Fruit fly (Drosophila melanogaster) whole organism, embryonic: ENCODE data around the gene eIF1.

ENCODE experiments used
- CG10274 ChIP-seq: fragments of 200-800 bp; sonication (Bioruptor generic); optimal IDR thresholded peaks from 3 replicates; lab custom pipeline; 2017; ENCODE audit warnings: missing biosample characterization, mild to moderate bottlenecking, missing genetic modification characterization
- CG10366 ChIP-seq: fragments of 200-800 bp; sonication (Bioruptor generic); IDR thresholded peaks from 2 replicates; pipeline ENCODE4 v1.3.6; 2022; ENCODE audit warnings: missing biosample characterization, missing genetic modification characterization
- CG11723 ChIP-seq: fragments of 200-800 bp; sonication (Bioruptor generic); optimal IDR thresholded peaks from 2 replicates; lab custom pipeline; 2017; ENCODE audit warnings: missing biosample characterization, mild to moderate bottlenecking, missing genetic modification characterization
- CG12071 ChIP-seq: fragments of 200-800 bp; sonication (Bioruptor generic); optimal IDR thresholded peaks from 3 replicates; lab custom pipeline; 2018; ENCODE audit warnings: missing biosample characterization, mild to moderate bottlenecking, missing genetic modification characterization
- CG12104 ChIP-seq: fragments of 200-800 bp; sonication (Bioruptor generic); optimal IDR thresholded peaks from 3 replicates; lab custom pipeline; 2016; ENCODE audit warnings: missing biosample characterization, missing genetic modification characterization
- CG12942 ChIP-seq: fragments of 200-800 bp; sonication (Bioruptor generic); optimal IDR thresholded peaks from 3 replicates; lab custom pipeline; 2016; ENCODE audit warnings: missing biosample characterization, missing genetic modification characterization
- CG16813 ChIP-seq: fragments of 200-800 bp; sonication (Bioruptor generic); IDR thresholded peaks from 3 replicates; pipeline ENCODE4 v1.3.6; 2022; ENCODE audit warnings: missing biosample characterization, missing genetic modification characterization; ENCODE audit not compliant: partially characterized antibody
- CG17328 ChIP-seq: fragments of 200-800 bp; sonication (Bioruptor generic); IDR thresholded peaks from 2 replicates; pipeline ENCODE4 v1.3.6; 2022; ENCODE audit warnings: missing biosample characterization, missing genetic modification characterization
- CG17359 ChIP-seq: fragments of 200-800 bp; sonication (Bioruptor generic); optimal IDR thresholded peaks from 3 replicates; lab custom pipeline; 2018; ENCODE audit warnings: missing biosample characterization, mild to moderate bottlenecking, missing genetic modification characterization, moderate library complexity
- CG2116 ChIP-seq: fragments of 200-800 bp; sonication (Bioruptor generic); optimal IDR thresholded peaks from 3 replicates; lab custom pipeline; 2018; ENCODE audit warnings: missing biosample characterization, mild to moderate bottlenecking, missing genetic modification characterization
- CG30431 ChIP-seq: fragments of 200-800 bp; sonication (Bioruptor generic); optimal IDR thresholded peaks from 2 replicates; lab custom pipeline; 2017; ENCODE audit warnings: missing biosample characterization, missing genetic modification characterization
- CG31388 ChIP-seq: fragments of 200-800 bp; sonication (Bioruptor generic); optimal IDR thresholded peaks from 2 replicates; lab custom pipeline; 2016; ENCODE audit warnings: missing biosample characterization, missing genetic modification characterization
- CG8089 ChIP-seq: fragments of 200-800 bp; sonication (Bioruptor generic); optimal IDR thresholded peaks from 3 replicates; lab custom pipeline; 2016; ENCODE audit warnings: missing biosample characterization, missing genetic modification characterization
- CG8478 ChIP-seq: fragments of >200 bp; optimal IDR thresholded peaks from 2 replicates; lab custom pipeline; 2018
- CG9215 ChIP-seq: fragments of 200-800 bp; sonication (Bioruptor generic); IDR thresholded peaks from 2 replicates; pipeline ENCODE4 v1.3.6; 2022; ENCODE audit warnings: missing biosample characterization, missing genetic modification characterization
- CHES-1-like ChIP-seq: fragments of 200-800 bp; sonication (Bioruptor generic); optimal IDR thresholded peaks from 2 replicates; lab custom pipeline; 2016; ENCODE audit warnings: missing biosample characterization, missing genetic modification characterization
- CoRest ChIP-seq: fragments of 200-800 bp; sonication (Bioruptor generic); optimal IDR thresholded peaks from 3 replicates; lab custom pipeline; 2018; ENCODE audit warnings: missing biosample characterization, mild to moderate bottlenecking, missing genetic modification characterization, moderate library complexity
- D19A ChIP-seq: fragments of 200-800 bp; optimal IDR thresholded peaks from 3 replicates; lab custom pipeline; 2019; ENCODE audit warnings: missing biosample characterization, mild to moderate bottlenecking, missing genetic modification characterization, moderate library complexity
- Dip3 ChIP-seq: fragments of 200-800 bp; sonication (Bioruptor generic); optimal IDR thresholded peaks from 3 replicates; lab custom pipeline; 2016; ENCODE audit warnings: missing biosample characterization, missing genetic modification characterization
- Eip74EF ChIP-seq, 2 experiments: fragments of 200-800 bp in 1 of 2; fragments of >200 bp in 1 of 2; sonication (Bioruptor generic) in 1 of 2; optimal IDR thresholded peaks; 2 replicates each; lab custom pipeline; 2017 to 2019; ENCODE audit warnings: missing biosample characterization in 2 of 2, missing genetic modification characterization in 2 of 2, mild to moderate bottlenecking in 1 of 2, moderate library complexity in 1 of 2
- HLH54F ChIP-seq: fragments of 200-800 bp; sonication (Bioruptor generic); optimal IDR thresholded peaks from 3 replicates; lab custom pipeline; 2016; ENCODE audit warnings: missing biosample characterization, missing genetic modification characterization
- HmgD ChIP-seq: fragments of 200-800 bp; sonication (Bioruptor generic); optimal IDR thresholded peaks from 3 replicates; lab custom pipeline; 2016; ENCODE audit warnings: missing biosample characterization, missing genetic modification characterization
- Hr3 ChIP-seq: fragments of 200-800 bp; sonication (Bioruptor generic); optimal IDR thresholded peaks from 3 replicates; lab custom pipeline; 2016; ENCODE audit warnings: missing biosample characterization, missing genetic modification characterization
- Hr51 ChIP-seq, 2 experiments: fragments of 200-800 bp; sonication (Bioruptor generic); optimal IDR thresholded peaks; 2 replicates in 1 of 2; 3 replicates in 1 of 2; lab custom pipeline; 2016 to 2018; ENCODE audit warnings: missing biosample characterization in 2 of 2, missing genetic modification characterization in 2 of 2, mild to moderate bottlenecking in 1 of 2, moderate library complexity in 1 of 2
- Hr78 ChIP-seq, 2 experiments: fragments of 200-800 bp in 1 of 2; fragments of >200 bp in 1 of 2; sonication (Bioruptor generic) in 1 of 2; optimal IDR thresholded peaks; 2 replicates each; lab custom pipeline; 2017 to 2019; ENCODE audit warnings: missing biosample characterization in 2 of 2, missing genetic modification characterization in 2 of 2, mild to moderate bottlenecking in 1 of 2, moderate library complexity in 1 of 2
- Lhr ChIP-seq: fragments of 200-800 bp; sonication (Bioruptor generic); optimal IDR thresholded peaks from 3 replicates; lab custom pipeline; 2017; ENCODE audit warnings: mild to moderate bottlenecking, missing biosample characterization, missing genetic modification reagents, missing genetic modification characterization
- Meics ChIP-seq: fragments of 200-800 bp; sonication (Bioruptor generic); optimal IDR thresholded peaks from 2 replicates; lab custom pipeline; 2017; ENCODE audit warnings: missing biosample characterization, mild to moderate bottlenecking, missing genetic modification characterization
- Rfx ChIP-seq: fragments of 200-800 bp; sonication (Bioruptor generic); IDR thresholded peaks from 2 replicates; pipeline ENCODE4 v1.3.6; 2022; ENCODE audit warnings: missing biosample characterization, missing genetic modification characterization
- Rx ChIP-seq: fragments of 200-800 bp; sonication (Bioruptor generic); IDR thresholded peaks from 2 replicates; pipeline ENCODE4 v1.3.6; 2022; ENCODE audit warnings: missing biosample characterization, missing genetic modification characterization
- Sin3A ChIP-seq: fragments of >200 bp; optimal IDR thresholded peaks from 2 replicates; lab custom pipeline; 2018
- TFAM ChIP-seq: fragments of 200-800 bp; sonication (Bioruptor generic); optimal IDR thresholded peaks from 2 replicates; lab custom pipeline; 2017; ENCODE audit warnings: missing biosample characterization, missing genetic modification characterization, inconsistent platforms
- cg ChIP-seq: fragments of 200-800 bp; sonication (Bioruptor generic); optimal IDR thresholded peaks from 3 replicates; lab custom pipeline; 2019; ENCODE audit warnings: missing biosample characterization, mild to moderate bottlenecking, missing genetic modification characterization, moderate library complexity
- corto ChIP-seq: fragments of 200-800 bp; sonication (Bioruptor generic); optimal IDR thresholded peaks from 2 replicates; lab custom pipeline; 2016; ENCODE audit warnings: missing biosample characterization, mild to moderate bottlenecking, missing genetic modification characterization, moderate library complexity
- eve ChIP-seq, 2 experiments: fragments of >200 bp; optimal IDR thresholded peaks; 2 replicates each; lab custom pipeline; 2017; ENCODE audit warnings: missing biosample characterization in 2 of 2, missing genetic modification characterization in 2 of 2
- ewg ChIP-seq: fragments of 200-800 bp; sonication (Bioruptor generic); optimal IDR thresholded peaks from 3 replicates; lab custom pipeline; 2017; ENCODE audit warnings: mild to moderate bottlenecking, missing biosample characterization, missing genetic modification reagents, missing genetic modification characterization
- fd102C ChIP-seq: fragments of 200-800 bp; sonication (Bioruptor generic); optimal IDR thresholded peaks from 2 replicates; lab custom pipeline; 2018; ENCODE audit warnings: missing biosample characterization, mild to moderate bottlenecking, missing genetic modification characterization, moderate library complexity
- fd3F ChIP-seq: fragments of 200-800 bp; sonication (Bioruptor generic); optimal IDR thresholded peaks from 2 replicates; lab custom pipeline; 2018; ENCODE audit warnings: missing biosample characterization, mild to moderate bottlenecking, missing genetic modification characterization, moderate library complexity
- gem ChIP-seq: fragments of 200-800 bp; sonication (Bioruptor generic); optimal IDR thresholded peaks from 2 replicates; lab custom pipeline; 2019; ENCODE audit warnings: missing biosample characterization, mild to moderate bottlenecking, missing genetic modification characterization, moderate library complexity
- jumu ChIP-seq: fragments of 200-800 bp; sonication (Bioruptor generic); optimal IDR thresholded peaks from 3 replicates; lab custom pipeline; 2016; ENCODE audit warnings: missing biosample characterization, missing genetic modification characterization
- lbe ChIP-seq: fragments of 200-800 bp; sonication (Bioruptor generic); optimal IDR thresholded peaks from 2 replicates; lab custom pipeline; 2016; ENCODE audit warnings: missing biosample characterization, mild to moderate bottlenecking, missing genetic modification characterization
- nmo ChIP-seq: fragments of 200-800 bp; sonication (Bioruptor generic); optimal IDR thresholded peaks from 2 replicates; lab custom pipeline; 2018; ENCODE audit warnings: missing biosample characterization, mild to moderate bottlenecking, missing genetic modification characterization, moderate library complexity
- pum ChIP-seq: fragments of 200-800 bp; sonication (Bioruptor generic); optimal IDR thresholded peaks from 2 replicates; lab custom pipeline; 2016; ENCODE audit warnings: missing biosample characterization, missing genetic modification characterization
- sens ChIP-seq: fragments of 200-800 bp; sonication (Bioruptor generic); peaks from one replicate; lab custom pipeline; 2016; ENCODE audit warnings: missing biosample characterization, missing genetic modification characterization
- seq ChIP-seq: fragments of 200-800 bp; sonication (Bioruptor generic); IDR thresholded peaks from 2 replicates; pipeline ENCODE4 v1.3.6; 2022; ENCODE audit warnings: missing biosample characterization, missing genetic modification characterization
- shn ChIP-seq: fragments of 200-800 bp; sonication (Bioruptor generic); optimal IDR thresholded peaks from 3 replicates; lab custom pipeline; 2016; ENCODE audit warnings: missing biosample characterization, missing genetic modification characterization
- tio ChIP-seq: fragments of 200-800 bp; sonication (Bioruptor generic); optimal IDR thresholded peaks from 2 replicates; lab custom pipeline; 2017; ENCODE audit warnings: missing biosample characterization, missing genetic modification characterization, inconsistent platforms
- toy ChIP-seq: fragments of 200-800 bp; sonication (Bioruptor generic); IDR thresholded peaks from 2 replicates; pipeline ENCODE4 v1.3.6; 2022; ENCODE audit warnings: missing biosample characterization, missing genetic modification characterization
- trh ChIP-seq: fragments of 200-800 bp; sonication (Bioruptor generic); optimal IDR thresholded peaks from 2 replicates; lab custom pipeline; 2016; ENCODE audit warnings: missing biosample characterization, missing genetic modification characterization
- unpg ChIP-seq: fragments of 200-800 bp; sonication (Bioruptor generic); optimal IDR thresholded peaks from 3 replicates; lab custom pipeline; 2018; ENCODE audit warnings: missing biosample characterization, mild to moderate bottlenecking, missing genetic modification characterization, moderate library complexity
- wor ChIP-seq: fragments of 200-800 bp; sonication (Bioruptor generic); IDR thresholded peaks from 2 replicates; pipeline ENCODE4 v1.3.6; 2022; ENCODE audit warnings: missing biosample characterization, missing genetic modification characterization
- z ChIP-seq: fragments of 200-800 bp; sonication (Bioruptor generic); IDR thresholded peaks from 3 replicates; pipeline ENCODE4 v1.3.6; 2022; ENCODE audit warnings: missing biosample characterization, missing genetic modification characterization

Gene eIF1

dm6 chr3L:3178530-3179096 lies 44.5 kb upstream of the eIF1 start, which contains the start of the genes MnM and Girdin (continued):
- TF ChIP-seq Hr51 (GFP tag; optimal IDR thresholded peaks at IDR 0.05; lab: Kevin White, UChicago) (peak in 1 of 2 experiments; percentile 74), unpg (GFP tag; lab: Kevin White, UChicago) (no peak), Rfx (peak; percentile 75), Meics (GFP tag; lab: Kevin White, UChicago) (peak; percentile 22), shn (GFP tag; lab: Kevin White, UChicago) (peak; percentile 87), HLH54F (GFP tag; lab: Kevin White, UChicago) (peak; percentile 87), jumu (GFP tag; lab: Kevin White, UChicago) (peak; percentile 86), CG12071 (GFP tag; lab: Kevin White, UChicago) (no peak), Dip3 (peak; percentile 73), CHES-1-like (GFP tag; lab: Kevin White, UChicago) (peak; percentile 86), lbe (GFP tag; lab: Kevin White, UChicago) (no peak), corto (GFP tag; lab: Kevin White, UChicago) (no peak), trh (GFP tag; lab: Kevin White, UChicago) (peak; percentile 17), nmo (peak; percentile 87), z (no peak), CoRest (tag; lab: Kevin White, UChicago) (peak; percentile 81), sens (GFP tag; lab: Kevin White, UChicago) (peak; percentile 71), CG10274 (GFP tag; lab: Kevin White, UChicago) (no peak), ewg (GFP tag; lab: Kevin White, UChicago) (peak; percentile 10), pum (GFP tag; lab: Kevin White, UChicago) (peak; percentile 79), Lhr (GFP tag; lab: Kevin White, UChicago) (peak; percentile 72), CG11723 (GFP tag; lab: Kevin White, UChicago) (no peak), toy (GFP tag; lab: Robert Waterston, UW) (no peak), CG16813 (peak; percentile 88), fd102C (no peak), HmgD (GFP tag; lab: Kevin White, UChicago) (peak; percentile 95), CG31388 (peak; percentile 17), eve (GFP tag; optimal IDR thresholded peaks at IDR 0.05; lab: Kevin White, UChicago) (no peak), TFAM (no peak), CG17328 (GFP tag; lab: Robert Waterston, UW) (no peak), CG2116 (GFP tag; lab: Kevin White, UChicago) (peak; percentile 85), wor (GFP tag; lab: Robert Waterston, UW) (peak; percentile 24; the same call in 1 of the 2 replicates), CG12942 (peak; percentile 53), fd3F (GFP tag; lab: Kevin White, UChicago) (peak; percentile 43), Hr78 (GFP tag; optimal IDR thresholded peaks at IDR 0.05; lab: Kevin White, UChicago) (no peak), CG8478 (lab: Kevin White, UChicago) (no peak), gem (no peak), CG17359 (tag; lab: Kevin White, UChicago) (no peak), Rx (GFP tag; lab: Robert Waterston, UW) (no peak), tio (GFP tag; lab: Kevin White, UChicago) (no peak), CG10366 (GFP tag; lab: Robert Waterston, UW) (peak; percentile 55), CG8089 (GFP tag; lab: Kevin White, UChicago) (peak; percentile 64), CG12104 (GFP tag; lab: Kevin White, UChicago) (peak; percentile 41), CG30431 (GFP tag; lab: Kevin White, UChicago) (peak; percentile 15), Sin3A (lab: Kevin White, UChicago) (peak; percentile 99), seq (no peak), CG9215 (peak; percentile 67), Hr3 (GFP tag; lab: Kevin White, UChicago) (peak; percentile 86), cg (GFP tag; lab: Kevin White, UChicago) (no peak), Eip74EF (GFP tag; optimal IDR thresholded peaks at IDR 0.05; lab: Kevin White, UChicago) (no peak), D19A (tag; lab: Kevin White, UChicago) (no peak)
